Fruit fly (Drosophila melanogaster): ENCODE results near the gene CG13998.

- TF ChIP-seq CG8478 (optimal IDR thresholded peaks at IDR 0.05) (no peak), pan (optimal IDR thresholded peaks at IDR 0.05) (no peak)
Observed at dm6 chr2L:5956706-5957105, at the start of gene CG13998, which contains the start of gene Vm26Ab.

Data from whole organism.